Worm (Caenorhabditis elegans) whole organism, mixed stage, embryonic: ENCODE measurements around the gene try-5.

Source experiments
- M03D4.4 ChIP-seq: sonication (generic microtip); optimal IDR thresholded peaks from 2 replicates; lab custom pipeline; 2017; ENCODE audit warnings: mild to moderate bottlenecking, missing genetic modification characterization, missing compliant biosample characterization
- bed-3 ChIP-seq: fragments of 200-800 bp; sonication (Bioruptor generic); optimal IDR thresholded peaks from 3 replicates; lab custom pipeline; 2018; ENCODE audit warnings: mild to moderate bottlenecking, missing genetic modification characterization, moderate library complexity, missing compliant biosample characterization
- blmp-1 ChIP-seq: fragments of 150-350 bp; optimal IDR thresholded peaks from 2 replicates; lab custom pipeline; 2014; ENCODE audit warnings: missing biosample characterization, missing genetic modification characterization
- ceh-39 ChIP-seq: fragments of 150-350 bp; optimal IDR thresholded peaks from 2 replicates; lab custom pipeline; 2014; ENCODE audit warnings: missing biosample characterization, missing genetic modification characterization
- ceh-43 ChIP-seq: fragments of 200-800 bp; sonication (Bioruptor generic); optimal IDR thresholded peaks from 2 replicates; lab custom pipeline; 2018; ENCODE audit warnings: mild to moderate bottlenecking, missing genetic modification characterization, moderate library complexity, missing compliant biosample characterization
- ceh-83 ChIP-seq: fragments of 200-800 bp; sonication (Bioruptor generic); optimal IDR thresholded peaks from 2 replicates; lab custom pipeline; 2018; ENCODE audit warnings: mild to moderate bottlenecking, missing genetic modification characterization, missing compliant biosample characterization
- ces-1 ChIP-seq: fragments of 150-350 bp; optimal IDR thresholded peaks from 2 replicates; lab custom pipeline; 2014; ENCODE audit warnings: missing biosample characterization, missing genetic modification reagents, missing genetic modification characterization
- cnd-1 ChIP-seq: fragments of 200-800 bp; sonication (Bioruptor generic); optimal IDR thresholded peaks from 2 replicates; lab custom pipeline; 2018; ENCODE audit warnings: mild to moderate bottlenecking, missing genetic modification characterization, missing compliant biosample characterization
- drap-1 ChIP-seq: fragments of 200-800 bp; sonication (Bioruptor generic); optimal IDR thresholded peaks from 3 replicates; lab custom pipeline; 2018; ENCODE audit warnings: mild to moderate bottlenecking, missing genetic modification characterization, missing compliant biosample characterization
- elt-1 ChIP-seq: sonication (generic microtip); optimal IDR thresholded peaks from 2 replicates; lab custom pipeline; 2017; ENCODE audit warnings: missing genetic modification characterization, mild to moderate bottlenecking, missing compliant biosample characterization, antibody characterized with exemption, moderate library complexity, borderline replicate concordance; ENCODE audit not compliant: insufficient read depth
- elt-3 ChIP-seq: fragments of 150-350 bp; optimal IDR thresholded peaks from 2 replicates; lab custom pipeline; 2014; ENCODE audit warnings: missing biosample characterization, missing genetic modification characterization
- flh-1 ChIP-seq: fragments of 200-800 bp; sonication (Bioruptor generic); optimal IDR thresholded peaks from 2 replicates; lab custom pipeline; 2018; ENCODE audit warnings: mild to moderate bottlenecking, missing genetic modification characterization, moderate library complexity, missing compliant biosample characterization
- ham-2 ChIP-seq: fragments of 200-800 bp; sonication (Bioruptor generic); optimal IDR thresholded peaks from 2 replicates; lab custom pipeline; 2018; ENCODE audit warnings: mild to moderate bottlenecking, missing genetic modification characterization, missing compliant biosample characterization
- hlh-1 ChIP-seq: fragments of 150-350 bp; optimal IDR thresholded peaks from 2 replicates; lab custom pipeline; 2014; ENCODE audit warnings: missing biosample characterization, missing genetic modification reagents, missing genetic modification characterization
- lin-13 ChIP-seq: fragments of 150-350 bp; optimal IDR thresholded peaks from 2 replicates; lab custom pipeline; 2014; ENCODE audit warnings: missing biosample characterization, missing genetic modification characterization
- lin-32 ChIP-seq: fragments of 200-800 bp; sonication (Bioruptor generic); optimal IDR thresholded peaks from 2 replicates; lab custom pipeline; 2018; ENCODE audit warnings: mild to moderate bottlenecking, missing genetic modification characterization, missing compliant biosample characterization
- lsy-2 ChIP-seq: fragments of 150-350 bp; optimal IDR thresholded peaks from 2 replicates; lab custom pipeline; 2014; ENCODE audit warnings: missing biosample characterization, missing genetic modification characterization
- mab-5 ChIP-seq: fragments of 150-350 bp; optimal IDR thresholded peaks from 2 replicates; lab custom pipeline; 2014; ENCODE audit warnings: missing biosample characterization, missing genetic modification characterization
- mep-1 ChIP-seq: fragments of 150-350 bp; optimal IDR thresholded peaks from 2 replicates; lab custom pipeline; 2017; ENCODE audit warnings: missing biosample characterization, missing genetic modification reagents, missing genetic modification characterization, inconsistent platforms
- mls-2 ChIP-seq: sonication (generic microtip); optimal IDR thresholded peaks from 2 replicates; lab custom pipeline; 2016; ENCODE audit warnings: mild to moderate bottlenecking, missing genetic modification characterization, moderate library complexity, missing compliant biosample characterization
- nhr-12 ChIP-seq: fragments of 150-350 bp; optimal IDR thresholded peaks from 2 replicates; lab custom pipeline; 2014; ENCODE audit warnings: missing biosample characterization, missing genetic modification characterization
- nhr-2 ChIP-seq: fragments of 150-350 bp; optimal IDR thresholded peaks from 2 replicates; lab custom pipeline; 2014; ENCODE audit warnings: missing biosample characterization, missing genetic modification characterization
- nhr-237 ChIP-seq: fragments of 150-350 bp; optimal IDR thresholded peaks from 2 replicates; lab custom pipeline; 2014; ENCODE audit warnings: missing biosample characterization, missing genetic modification characterization
- nhr-28 ChIP-seq: fragments of 150-350 bp; optimal IDR thresholded peaks from 2 replicates; lab custom pipeline; 2014; ENCODE audit warnings: missing biosample characterization, missing genetic modification characterization
- nhr-76 ChIP-seq: sonication (generic microtip); optimal IDR thresholded peaks from 2 replicates; lab custom pipeline; 2017; ENCODE audit warnings: missing biosample characterization, missing genetic modification characterization
- pha-4 ChIP-seq: fragments of 150-350 bp; optimal IDR thresholded peaks from 2 replicates; lab custom pipeline; 2018; ENCODE audit warnings: missing biosample characterization, missing genetic modification reagents, missing genetic modification characterization
- sem-2 ChIP-seq: fragments of 200-800 bp; sonication (Bioruptor generic); optimal IDR thresholded peaks from 2 replicates; lab custom pipeline; 2018; ENCODE audit warnings: mild to moderate bottlenecking, missing genetic modification characterization, missing compliant biosample characterization
- snpc-4 ChIP-seq: fragments of 150-350 bp; optimal IDR thresholded peaks from 2 replicates; lab custom pipeline; 2014; ENCODE audit warnings: missing biosample characterization, missing genetic modification characterization
- sptf-1 ChIP-seq: sonication (generic microtip); optimal IDR thresholded peaks from 2 replicates; lab custom pipeline; 2017; ENCODE audit warnings: mild to moderate bottlenecking, missing genetic modification characterization, moderate library complexity, missing compliant biosample characterization
- tbx-8 ChIP-seq: fragments of 200-800 bp; sonication (Bioruptor generic); optimal IDR thresholded peaks from 2 replicates; lab custom pipeline; 2018; ENCODE audit warnings: mild to moderate bottlenecking, missing genetic modification characterization, moderate library complexity, missing compliant biosample characterization
- unc-120 ChIP-seq: sonication (generic microtip); optimal IDR thresholded peaks from 2 replicates; lab custom pipeline; 2017; ENCODE audit warnings: missing genetic modification characterization, missing compliant biosample characterization; ENCODE audit not compliant: poor library complexity, severe bottlenecking
- unc-39 ChIP-seq: fragments of 150-350 bp; optimal IDR thresholded peaks from 2 replicates; lab custom pipeline; 2014; ENCODE audit warnings: missing biosample characterization, missing genetic modification characterization
- unc-62 ChIP-seq: fragments of 150-350 bp; optimal IDR thresholded peaks from 2 replicates; lab custom pipeline; 2014; ENCODE audit warnings: missing biosample characterization, missing genetic modification reagents, missing genetic modification characterization
- zip-8 ChIP-seq: fragments of 150-350 bp; optimal IDR thresholded peaks from 2 replicates; lab custom pipeline; 2014; ENCODE audit warnings: missing biosample characterization, missing genetic modification characterization
- ztf-11 ChIP-seq: fragments of 150-350 bp; optimal IDR thresholded peaks from 2 replicates; lab custom pipeline; 2014; ENCODE audit warnings: missing biosample characterization, missing genetic modification characterization

The try-5 gene

ce11 chrV:9346804-9347203 lies at the start of gene try-5, which contains the start of gene K07B1.7:
Gene try-5 (plus strand): TSS chrV:9347044.
Gene K07B1.7 (minus strand): TSS chrV:9346962.
- TF ChIP-seq mab-5 (tag; lab: Kevin White, UChicago): no peak
- peak; percentile 65 for TF ChIP-seq mep-1 (tag; lab: Kevin White, UChicago)
- no peak for TF ChIP-seq hlh-1 (tag; lab: Kevin White, UChicago)
- no peak for TF ChIP-seq mls-2 (tag; lab: Kevin White, UChicago)
- TF ChIP-seq drap-1 (GFP tag; lab: Kevin White, UChicago): no peak
- no peak for TF ChIP-seq blmp-1 (tag; lab: Kevin White, UChicago)
- no peak for TF ChIP-seq unc-39 (tag; lab: Kevin White, UChicago)
- TF ChIP-seq zip-8: no peak
- TF ChIP-seq snpc-4 (tag; lab: Kevin White, UChicago): no peak
- TF ChIP-seq nhr-237 (tag; lab: Kevin White, UChicago): peak; percentile 48
- no peak for TF ChIP-seq sem-2
- no peak for TF ChIP-seq elt-1
- TF ChIP-seq unc-62 (GFP tag; lab: Kevin White, UChicago): no peak
- no peak for TF ChIP-seq bed-3 (GFP tag; lab: Kevin White, UChicago)
- no peak for TF ChIP-seq ceh-43 (GFP tag; lab: Kevin White, UChicago)
- no peak for TF ChIP-seq sptf-1 (tag; lab: Kevin White, UChicago)
- no peak for TF ChIP-seq cnd-1 (tag; lab: Kevin White, UChicago)
- no peak for TF ChIP-seq ceh-83 (GFP tag; lab: Kevin White, UChicago)
- no peak for TF ChIP-seq ham-2 (GFP tag; lab: Kevin White, UChicago)
- TF ChIP-seq nhr-12: no peak
- TF ChIP-seq flh-1 (GFP tag; lab: Kevin White, UChicago): no peak
- no peak for TF ChIP-seq nhr-28 (tag; lab: Kevin White, UChicago)
- TF ChIP-seq nhr-76: no peak
- peak; percentile 2 for TF ChIP-seq lin-13 (tag; lab: Kevin White, UChicago)
- no peak for TF ChIP-seq ztf-11
- peak; percentile 75 for TF ChIP-seq lsy-2
- TF ChIP-seq unc-120 (tag; lab: Kevin White, UChicago): no peak
- TF ChIP-seq tbx-8: no peak
- no peak for TF ChIP-seq nhr-2 (tag; lab: Kevin White, UChicago)
- TF ChIP-seq lin-32 (GFP tag; lab: Kevin White, UChicago): no peak
- no peak for TF ChIP-seq M03D4.4
- no peak for TF ChIP-seq elt-3 (tag; lab: Kevin White, UChicago)
- peak; percentile 83 for TF ChIP-seq ces-1 (GFP tag; lab: Kevin White, UChicago)
- TF ChIP-seq ceh-39 (tag; lab: Kevin White, UChicago): peak; percentile 91
- peak; percentile 45 for TF ChIP-seq pha-4

ce11 chrV:9297332-9297731 lies 49.5 kb upstream of the try-5 start, which contains the start of gene F44A2.5:
Gene F44A2.5 (plus strand): TSS chrV:9297632.
- TF ChIP-seq blmp-1 (tag; lab: Kevin White, UChicago): no peak
- TF ChIP-seq mep-1 (tag; lab: Kevin White, UChicago): no peak
- no peak for TF ChIP-seq unc-39 (tag; lab: Kevin White, UChicago)
- no peak for TF ChIP-seq zip-8

- no peak for TF ChIP-seq nhr-12
- no peak for TF ChIP-seq nhr-76
- no peak for TF ChIP-seq ceh-83 (GFP tag; lab: Kevin White, UChicago)
- no peak for TF ChIP-seq sem-2
- no peak for TF ChIP-seq mep-1 (tag; lab: Kevin White, UChicago)
- TF ChIP-seq ces-1 (GFP tag; lab: Kevin White, UChicago): no peak
- TF ChIP-seq sptf-1 (tag; lab: Kevin White, UChicago): no peak
- no peak for TF ChIP-seq mab-5 (tag; lab: Kevin White, UChicago)
- no peak for TF ChIP-seq tbx-8
- TF ChIP-seq unc-39 (tag; lab: Kevin White, UChicago): no peak
Measured at ce11 chrV:9303026-9303425, 43.8 kb upstream of the try-5 start, which contains the start of gene nhr-39. Gene nhr-39 (plus strand): TSS chrV:9303326.

ce11 chrV:9305116-9305515 lies 41.7 kb upstream of the try-5 start, which contains the start of gene F44A2.3:
Gene F44A2.3 (plus strand): TSS chrV:9305416.
- TF ChIP-seq unc-120 (tag; lab: Kevin White, UChicago) (no peak), hlh-1 (tag; lab: Kevin White, UChicago) (no peak), nhr-237 (tag; lab: Kevin White, UChicago) (no peak), lin-13 (tag; lab: Kevin White, UChicago) (no peak), ceh-43 (GFP tag; lab: Kevin White, UChicago) (no peak), mab-5 (tag; lab: Kevin White, UChicago) (no peak), sem-2 (no peak), nhr-12 (no peak), nhr-28 (tag; lab: Kevin White, UChicago) (no peak), mep-1 (tag; lab: Kevin White, UChicago) (no peak), elt-1 (no peak), nhr-2 (tag; lab: Kevin White, UChicago) (no peak), cnd-1 (tag; lab: Kevin White, UChicago) (no peak), ham-2 (GFP tag; lab: Kevin White, UChicago) (no peak), elt-3 (tag; lab: Kevin White, UChicago) (no peak), drap-1 (GFP tag; lab: Kevin White, UChicago) (no peak), ces-1 (GFP tag; lab: Kevin White, UChicago) (no peak), lsy-2 (no peak), sptf-1 (tag; lab: Kevin White, UChicago) (no peak), tbx-8 (no peak)
- TF ChIP-seq, all 35 proteins: peak for 0
